Fruit fly (Drosophila melanogaster) whole organism, pupa: ENCODE results near the gene Zip71B.

Source experiments
- CG10348 ChIP-seq: fragments of 200-800 bp; sonication (Bioruptor generic); IDR thresholded peaks from 2 replicates; pipeline ENCODE4 v1.3.6; 2022; ENCODE audit warnings: missing biosample characterization, missing genetic modification characterization
- CG12605 ChIP-seq: fragments of 200-800 bp; sonication (Bioruptor generic); IDR thresholded peaks from 2 replicates; pipeline ENCODE4 v1.3.6; 2022; ENCODE audit warnings: missing biosample characterization, missing genetic modification characterization
- CG13204 ChIP-seq: fragments of 200-800 bp; sonication (Bioruptor generic); optimal IDR thresholded peaks from 2 replicates; lab custom pipeline; 2018; ENCODE audit warnings: missing biosample characterization, mild to moderate bottlenecking, missing genetic modification characterization, moderate library complexity
- CG14655 ChIP-seq: fragments of 200-800 bp; sonication (Bioruptor generic); optimal IDR thresholded peaks from 3 replicates; lab custom pipeline; 2017; ENCODE audit warnings: mild to moderate bottlenecking, missing biosample characterization, missing genetic modification reagents, missing genetic modification characterization
- CG15710 ChIP-seq: fragments of 200-800 bp; sonication (Bioruptor generic); optimal IDR thresholded peaks from 2 replicates; lab custom pipeline; 2018; ENCODE audit warnings: missing biosample characterization, mild to moderate bottlenecking, missing genetic modification characterization, moderate library complexity
- CG17806 ChIP-seq: fragments of 200-800 bp; sonication (Bioruptor generic); optimal IDR thresholded peaks from 2 replicates; lab custom pipeline; 2018; ENCODE audit warnings: missing biosample characterization, mild to moderate bottlenecking, missing genetic modification characterization, moderate library complexity
- CG32121 ChIP-seq: fragments of 200-800 bp; sonication (Bioruptor generic); IDR thresholded peaks from 2 replicates; pipeline ENCODE4 v1.3.6; 2022; ENCODE audit warnings: missing biosample characterization, missing genetic modification characterization
- CG34367 ChIP-seq: fragments of 200-800 bp; sonication (Bioruptor generic); optimal IDR thresholded peaks from 2 replicates; lab custom pipeline; 2018; ENCODE audit warnings: missing biosample characterization, mild to moderate bottlenecking, missing genetic modification characterization
- CG4496 ChIP-seq: fragments of 200-800 bp; sonication (Bioruptor generic); IDR thresholded peaks from 3 replicates; pipeline ENCODE4 v1.3.6; 2022; ENCODE audit warnings: missing biosample characterization, missing genetic modification characterization
- CG8159 ChIP-seq: fragments of 200-800 bp; sonication (Bioruptor generic); optimal IDR thresholded peaks from 3 replicates; lab custom pipeline; 2018; ENCODE audit warnings: missing biosample characterization, mild to moderate bottlenecking, missing genetic modification characterization, moderate library complexity
- CG8301 ChIP-seq: fragments of 200-800 bp; sonication (Bioruptor generic); optimal IDR thresholded peaks from 2 replicates; lab custom pipeline; 2018; ENCODE audit warnings: missing biosample characterization, mild to moderate bottlenecking, missing genetic modification characterization
- CG9948 ChIP-seq: fragments of 200-800 bp; sonication (Bioruptor generic); optimal IDR thresholded peaks from 2 replicates; lab custom pipeline; 2018; ENCODE audit warnings: missing biosample characterization, mild to moderate bottlenecking, missing genetic modification characterization, moderate library complexity
- D1 ChIP-seq: fragments of 200-800 bp; sonication (Bioruptor generic); optimal IDR thresholded peaks from 2 replicates; lab custom pipeline; 2018; ENCODE audit warnings: missing biosample characterization, mild to moderate bottlenecking, missing genetic modification characterization, moderate library complexity
- EcR ChIP-seq: fragments of 200-800 bp; sonication (Bioruptor generic); optimal IDR thresholded peaks from 3 replicates; lab custom pipeline; 2019; ENCODE audit warnings: missing biosample characterization, missing genetic modification characterization, mild to moderate bottlenecking, moderate library complexity, missing genetic modification reagents
- Ets98B ChIP-seq: fragments of 200-800 bp; sonication (Bioruptor generic); IDR thresholded peaks from 2 replicates; pipeline ENCODE4 v1.3.6; 2022; ENCODE audit warnings: missing biosample characterization, missing genetic modification characterization
- Pif1A ChIP-seq: fragments of 200-800 bp; sonication (Bioruptor generic); optimal IDR thresholded peaks from 3 replicates; lab custom pipeline; 2016; ENCODE audit warnings: missing biosample characterization, missing genetic modification characterization
- Pif1B ChIP-seq: fragments of 200-800 bp; sonication (Bioruptor generic); optimal IDR thresholded peaks from 3 replicates; lab custom pipeline; 2016; ENCODE audit warnings: missing biosample characterization, missing genetic modification characterization
- Snoo ChIP-seq: fragments of 200-800 bp; sonication (Bioruptor generic); optimal IDR thresholded peaks from 3 replicates; lab custom pipeline; 2017; ENCODE audit warnings: missing biosample characterization, mild to moderate bottlenecking, missing genetic modification characterization, inconsistent platforms
- fd96Ca ChIP-seq: fragments of 200-800 bp; sonication (Bioruptor generic); IDR thresholded peaks from 3 replicates; pipeline ENCODE4 v1.3.6; 2022; ENCODE audit warnings: missing biosample characterization, missing genetic modification characterization
- gl ChIP-seq: fragments of 200-800 bp; sonication (Bioruptor generic); optimal IDR thresholded peaks from 2 replicates; lab custom pipeline; 2018; ENCODE audit warnings: missing biosample characterization, mild to moderate bottlenecking, missing genetic modification characterization
- rn ChIP-seq: fragments of 200-800 bp; sonication (Bioruptor generic); IDR thresholded peaks from 2 replicates; pipeline ENCODE4 v1.3.6; 2022; ENCODE audit warnings: missing biosample characterization, missing genetic modification characterization

The Zip71B gene

DNA sequence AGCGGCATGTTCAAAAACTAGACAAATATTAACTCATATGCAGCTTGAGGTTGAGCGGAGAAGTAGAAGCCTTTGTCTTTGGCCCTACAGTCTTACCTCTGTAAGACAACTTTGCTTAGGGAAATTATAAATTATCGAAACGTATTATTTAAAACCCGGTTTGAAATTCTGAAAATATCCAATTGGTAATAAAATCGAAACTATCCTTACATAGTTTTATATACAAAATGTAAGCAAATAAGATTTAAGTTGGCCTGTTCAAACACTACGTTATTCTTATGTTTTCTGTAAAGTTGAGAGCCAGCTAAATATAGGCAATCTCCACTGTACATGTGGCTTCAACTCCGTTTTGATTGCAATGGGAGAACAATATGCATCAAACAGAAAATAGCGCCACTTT is 21.2 kb downstream of the Zip71B start:
- peak; percentile 41; the same call in 1 of the 3 replicates for TF ChIP-seq CG4496
- TF ChIP-seq CG17806 (tag; lab: Kevin White, UChicago), result peak; percentile 55
- TF ChIP-seq CG34367, result no peak
- TF ChIP-seq CG9948 (tag; lab: Kevin White, UChicago), result peak; percentile 64
- TF ChIP-seq CG13204 (GFP tag; lab: Kevin White, UChicago), result no peak
- peak; percentile 74 for TF ChIP-seq CG8159
- peak; percentile 71 for TF ChIP-seq CG15710 (tag; lab: Kevin White, UChicago)
- 0 out of 2 replicates have a peak, but pooled peaks have one; percentile 14 for TF ChIP-seq CG12605 (GFP tag; lab: Robert Waterston, UW)
- peak; percentile 60 for TF ChIP-seq CG14655 (GFP tag; lab: Kevin White, UChicago)
- TF ChIP-seq CG8301 (tag; lab: Kevin White, UChicago), result peak; percentile 55
- TF ChIP-seq fd96Ca, result no peak
- TF ChIP-seq Pif1A (GFP tag; lab: Kevin White, UChicago), result peak; percentile 46
- TF ChIP-seq rn (GFP tag; lab: Robert Waterston, UW), result no peak
- TF ChIP-seq D1 (tag; lab: Kevin White, UChicago), result no peak
- peak; percentile 1 for TF ChIP-seq Snoo
- no peak for TF ChIP-seq Ets98B (GFP tag; lab: Robert Waterston, UW)
- TF ChIP-seq gl, result no peak
- TF ChIP-seq EcR, result no peak
- no peak for TF ChIP-seq CG32121 (GFP tag; lab: Robert Waterston, UW)
- no peak for TF ChIP-seq Pif1B (GFP tag; lab: Kevin White, UChicago)
- TF ChIP-seq CG10348 (GFP tag; lab: Robert Waterston, UW), result no peak

DNA sequence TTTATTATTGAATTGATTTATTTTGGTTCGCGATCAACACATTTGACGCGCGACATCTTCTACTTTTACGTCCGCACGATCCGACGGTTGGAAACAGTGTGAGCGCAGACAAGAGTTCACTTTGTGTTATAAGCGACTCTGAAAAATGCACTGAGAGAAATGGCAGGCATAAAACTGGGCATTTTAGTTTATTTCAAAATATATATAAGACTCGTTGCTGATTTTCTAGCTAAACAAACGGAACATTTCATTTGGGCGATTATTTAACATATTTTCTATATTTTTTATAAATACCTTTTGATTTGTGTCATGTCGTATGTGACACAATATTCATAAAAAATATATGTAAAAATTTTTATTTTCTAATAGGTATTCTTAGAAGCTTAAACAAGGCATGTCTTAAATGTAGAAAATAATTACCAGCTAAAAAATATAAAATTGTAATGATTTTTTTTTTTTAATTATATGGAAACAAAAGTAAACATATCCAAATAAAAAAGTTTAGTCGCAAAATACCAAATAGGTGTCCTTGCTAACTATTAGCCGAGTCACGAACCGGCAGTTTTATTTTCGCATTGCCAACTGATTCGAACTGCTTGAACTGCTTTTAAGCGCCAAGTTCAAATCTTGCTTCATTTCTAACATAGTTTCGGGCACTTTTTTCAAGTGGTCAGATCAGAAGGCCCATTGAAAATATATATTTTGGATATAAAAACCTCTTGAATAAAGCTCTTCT is 22.0 kb downstream of the Zip71B start, which contains the start of gene Reck:
Gene Reck, minus strand, starts transcription at position 106 of the 736 bp plus-strand sequence.
- peak; percentile 95 for TF ChIP-seq CG4496
- TF ChIP-seq CG34367, result peak; percentile 86
- peak; percentile 86 for TF ChIP-seq CG9948 (tag; lab: Kevin White, UChicago)
- peak; percentile 74 for TF ChIP-seq fd96Ca
- peak; percentile 96 for TF ChIP-seq CG12605 (GFP tag; lab: Robert Waterston, UW)
- TF ChIP-seq CG17806 (tag; lab: Kevin White, UChicago), result peak; percentile 94
- peak; percentile 87 for TF ChIP-seq CG8159
- peak; percentile 91 for TF ChIP-seq Pif1B (GFP tag; lab: Kevin White, UChicago)
- peak; percentile 87 for TF ChIP-seq CG8301 (tag; lab: Kevin White, UChicago)
- peak; percentile 91 for TF ChIP-seq CG32121 (GFP tag; lab: Robert Waterston, UW)
- TF ChIP-seq EcR, result peak; percentile 59
- TF ChIP-seq CG13204 (GFP tag; lab: Kevin White, UChicago), result peak; percentile 54
- peak; percentile 96 for TF ChIP-seq Ets98B (GFP tag; lab: Robert Waterston, UW)
- TF ChIP-seq D1 (tag; lab: Kevin White, UChicago), result peak; percentile 97
- TF ChIP-seq rn (GFP tag; lab: Robert Waterston, UW), result peak; percentile 75
- peak; percentile 90 for TF ChIP-seq Pif1A (GFP tag; lab: Kevin White, UChicago)
- peak; percentile 79 for TF ChIP-seq Snoo
- TF ChIP-seq CG15710 (tag; lab: Kevin White, UChicago), result peak; percentile 83
- TF ChIP-seq CG10348 (GFP tag; lab: Robert Waterston, UW), result no peak
- TF ChIP-seq gl, result peak; percentile 75
- peak; percentile 91 for TF ChIP-seq CG14655 (GFP tag; lab: Kevin White, UChicago)
- TF ChIP-seq, all 21 proteins: peak for 20

DNA sequence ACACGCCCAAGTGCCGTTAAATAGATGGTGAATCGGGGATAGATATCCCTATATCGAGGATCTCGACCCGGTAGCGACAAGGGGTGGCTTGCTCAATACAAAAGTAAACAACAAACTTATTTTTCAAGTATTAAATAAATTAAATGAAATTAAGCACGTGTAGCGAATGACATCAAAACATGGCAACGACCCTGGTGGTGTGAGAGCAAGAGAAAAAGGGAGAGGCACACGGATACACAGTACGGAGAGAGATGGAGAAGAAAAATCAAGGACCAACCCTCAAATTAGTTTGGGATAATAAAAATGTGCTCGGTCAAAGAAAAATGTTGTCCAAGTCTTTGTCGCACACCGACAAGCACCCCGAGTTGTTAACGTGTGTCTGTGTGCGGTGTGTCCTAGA is 28.9 kb downstream of the Zip71B start:
- TF ChIP-seq Snoo (no peak), CG32121 (GFP tag; lab: Robert Waterston, UW) (no peak), CG15710 (tag; lab: Kevin White, UChicago) (no peak), CG34367 (no peak), CG8301 (tag; lab: Kevin White, UChicago) (no peak), Ets98B (GFP tag; lab: Robert Waterston, UW) (no peak), CG13204 (GFP tag; lab: Kevin White, UChicago) (no peak), EcR (no peak), CG17806 (tag; lab: Kevin White, UChicago) (no peak)
- TF ChIP-seq, all 21 proteins: peak for 0

dm6 chr3L:15023192-15023591 is 31.1 kb downstream of the Zip71B start, which contains the start of gene CG32148:
Gene CG32148 (plus strand): TSS chr3L:15023492.
- TF ChIP-seq CG13204 (GFP tag; lab: Kevin White, UChicago) (no peak), CG8301 (tag; lab: Kevin White, UChicago) (no peak), CG34367 (no peak), Pif1A (GFP tag; lab: Kevin White, UChicago) (no peak), CG9948 (tag; lab: Kevin White, UChicago) (no peak)

DNA sequence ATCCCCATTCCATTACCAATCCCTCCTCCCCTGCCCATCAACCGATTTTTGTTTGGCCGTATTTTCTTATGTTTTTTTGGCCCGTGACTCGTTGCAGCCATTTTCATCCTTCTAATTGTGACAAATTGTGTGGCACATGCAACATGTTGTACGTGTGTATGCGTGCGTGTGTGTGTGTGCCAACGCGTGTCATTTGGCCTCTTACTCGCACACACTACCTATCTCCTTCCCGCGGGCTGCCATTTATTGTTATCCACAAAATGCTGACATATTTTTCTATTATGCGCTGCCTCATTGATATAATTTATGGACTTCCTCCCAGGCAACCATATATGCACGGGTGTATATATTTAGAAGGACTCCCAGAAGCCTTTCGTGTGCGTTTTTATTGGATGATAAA is 39.7 kb downstream of the Zip71B start:
- TF ChIP-seq CG10348 (GFP tag; lab: Robert Waterston, UW) (no peak), CG13204 (GFP tag; lab: Kevin White, UChicago) (no peak), CG8159 (no peak), CG9948 (tag; lab: Kevin White, UChicago) (no peak), Pif1A (GFP tag; lab: Kevin White, UChicago) (no peak), CG8301 (tag; lab: Kevin White, UChicago) (no peak), CG12605 (GFP tag; lab: Robert Waterston, UW) (no peak), Ets98B (GFP tag; lab: Robert Waterston, UW) (no peak), EcR (no peak), CG14655 (GFP tag; lab: Kevin White, UChicago) (no peak), Pif1B (GFP tag; lab: Kevin White, UChicago) (no peak), gl (no peak), rn (GFP tag; lab: Robert Waterston, UW) (no peak), CG15710 (tag; lab: Kevin White, UChicago) (no peak), CG17806 (tag; lab: Kevin White, UChicago) (no peak), fd96Ca (no peak), CG32121 (GFP tag; lab: Robert Waterston, UW) (no peak)
